Fruit fly (Drosophila melanogaster) whole organism, embryonic: ENCODE data around the gene rush.
A peak's percentile ranks its signal among the peaks of the same experiment; 100 is the strongest.

Experiments
- Abd-B ChIP-seq: fragments of 200-800 bp; sonication (Bioruptor generic); optimal IDR thresholded peaks from 2 replicates; lab custom pipeline; 2018; ENCODE audit warnings: missing biosample characterization, mild to moderate bottlenecking, missing genetic modification characterization, moderate library complexity
- Ada2b ChIP-seq: fragments of 200-800 bp; sonication (Bioruptor generic); IDR thresholded peaks from 2 replicates; pipeline ENCODE4 v1.3.6; 2022; ENCODE audit warnings: missing biosample characterization, missing genetic modification characterization
- Atf-2 ChIP-seq: fragments of 200-800 bp; sonication (Bioruptor generic); optimal IDR thresholded peaks from 2 replicates; lab custom pipeline; 2016; ENCODE audit warnings: missing biosample characterization, missing genetic modification characterization
- Atf3 ChIP-seq: fragments of 200-800 bp; sonication (Bioruptor generic); optimal IDR thresholded peaks from 3 replicates; lab custom pipeline; 2016; ENCODE audit warnings: missing biosample characterization, missing genetic modification characterization
- BtbVII ChIP-seq: fragments of 200-800 bp; sonication (Bioruptor generic); optimal IDR thresholded peaks from 3 replicates; lab custom pipeline; 2017; ENCODE audit warnings: missing biosample characterization, mild to moderate bottlenecking, missing genetic modification characterization
- CG11723 ChIP-seq: fragments of 200-800 bp; sonication (Bioruptor generic); optimal IDR thresholded peaks from 2 replicates; lab custom pipeline; 2017; ENCODE audit warnings: missing biosample characterization, mild to moderate bottlenecking, missing genetic modification characterization
- CG12155 ChIP-seq: fragments of 200-800 bp; sonication (Bioruptor generic); optimal IDR thresholded peaks from 3 replicates; lab custom pipeline; 2016; ENCODE audit warnings: missing biosample characterization, missing genetic modification characterization
- CG12236 ChIP-seq: fragments of 200-800 bp; sonication (Bioruptor generic); optimal IDR thresholded peaks from 2 replicates; lab custom pipeline; 2016; ENCODE audit warnings: missing biosample characterization, missing genetic modification characterization
- CG12942 ChIP-seq: fragments of 200-800 bp; sonication (Bioruptor generic); optimal IDR thresholded peaks from 3 replicates; lab custom pipeline; 2016; ENCODE audit warnings: missing biosample characterization, missing genetic modification characterization
- CG13287 ChIP-seq: fragments of 200-800 bp; sonication (Bioruptor generic); IDR thresholded peaks from 2 replicates; pipeline ENCODE4 v1.3.6; 2022; ENCODE audit warnings: missing biosample characterization, missing genetic modification characterization; ENCODE audit not compliant: partially characterized antibody
- CG13296 ChIP-seq: fragments of 200-800 bp; sonication (Bioruptor generic); optimal IDR thresholded peaks from 3 replicates; lab custom pipeline; 2018; ENCODE audit warnings: missing biosample characterization, mild to moderate bottlenecking, missing genetic modification characterization
- CG1529 ChIP-seq: fragments of 200-800 bp; sonication (Bioruptor generic); optimal IDR thresholded peaks from 3 replicates; lab custom pipeline; 2018; ENCODE audit warnings: missing biosample characterization, missing genetic modification characterization
- CG15601 ChIP-seq: fragments of 200-800 bp; sonication (Bioruptor generic); optimal IDR thresholded peaks from 3 replicates; lab custom pipeline; 2019; ENCODE audit warnings: missing biosample characterization, mild to moderate bottlenecking, missing genetic modification characterization, moderate library complexity
- CG16863 ChIP-seq: fragments of 200-800 bp; sonication (Bioruptor generic); optimal IDR thresholded peaks from 3 replicates; lab custom pipeline; 2016; ENCODE audit warnings: missing biosample characterization, missing genetic modification characterization
- CG17612 ChIP-seq: fragments of 200-800 bp; sonication (Bioruptor generic); IDR thresholded peaks from 2 replicates; pipeline ENCODE4 v1.3.6; 2022; ENCODE audit warnings: missing biosample characterization, missing genetic modification characterization
- CG17802 ChIP-seq: fragments of 200-800 bp; sonication (Bioruptor generic); optimal IDR thresholded peaks from 2 replicates; lab custom pipeline; 2018; ENCODE audit warnings: missing biosample characterization, mild to moderate bottlenecking, missing genetic modification characterization, moderate library complexity
- CG1792 ChIP-seq: fragments of 200-800 bp; sonication (Bioruptor generic); optimal IDR thresholded peaks from 2 replicates; lab custom pipeline; 2016; ENCODE audit warnings: missing biosample characterization, missing genetic modification characterization
- CG30431 ChIP-seq: fragments of 200-800 bp; sonication (Bioruptor generic); optimal IDR thresholded peaks from 2 replicates; lab custom pipeline; 2017; ENCODE audit warnings: missing biosample characterization, missing genetic modification characterization
- CG3838 ChIP-seq: fragments of 200-800 bp; sonication (Bioruptor generic); optimal IDR thresholded peaks from 3 replicates; lab custom pipeline; 2016; ENCODE audit warnings: missing biosample characterization, missing genetic modification characterization
- CG4328 ChIP-seq: fragments of 200-800 bp; sonication (Bioruptor generic); optimal IDR thresholded peaks from 3 replicates; lab custom pipeline; 2017; ENCODE audit warnings: missing biosample characterization, missing genetic modification reagents, missing genetic modification characterization
- CG6791 ChIP-seq: fragments of 200-800 bp; sonication (Bioruptor generic); IDR thresholded peaks from 3 replicates; pipeline ENCODE4 v1.3.6; 2022; ENCODE audit warnings: missing biosample characterization, missing genetic modification characterization; ENCODE audit not compliant: partially characterized antibody
- CG7372 ChIP-seq: fragments of 200-800 bp; sonication (Bioruptor generic); IDR thresholded peaks from 2 replicates; pipeline ENCODE4 v1.3.6; 2022; ENCODE audit warnings: missing biosample characterization, missing genetic modification characterization
- CG8281 ChIP-seq: fragments of 200-800 bp; sonication (Bioruptor generic); optimal IDR thresholded peaks from 2 replicates; lab custom pipeline; 2018; ENCODE audit warnings: missing biosample characterization, mild to moderate bottlenecking, missing genetic modification characterization, moderate library complexity
- CG8359 ChIP-seq: fragments of 200-800 bp; sonication (Bioruptor generic); optimal IDR thresholded peaks from 2 replicates; lab custom pipeline; 2017; ENCODE audit warnings: missing biosample characterization, mild to moderate bottlenecking, missing genetic modification characterization, borderline replicate concordance
- CG9727 ChIP-seq: fragments of 200-800 bp; sonication (Bioruptor generic); optimal IDR thresholded peaks from 3 replicates; lab custom pipeline; 2017; ENCODE audit warnings: missing biosample characterization, mild to moderate bottlenecking, missing genetic modification characterization
- CkIIα-i1 ChIP-seq: fragments of 200-800 bp; sonication (Bioruptor generic); IDR thresholded peaks from 2 replicates; pipeline ENCODE4 v1.3.6; 2022; ENCODE audit warnings: missing biosample characterization, missing genetic modification characterization
- Dip2 ChIP-seq: fragments of 200-800 bp; sonication (Bioruptor generic); IDR thresholded peaks from 2 replicates; pipeline ENCODE4 v1.3.6; 2022; ENCODE audit warnings: missing biosample characterization, missing genetic modification characterization
- Dip3 ChIP-seq: fragments of 200-800 bp; sonication (Bioruptor generic); optimal IDR thresholded peaks from 3 replicates; lab custom pipeline; 2016; ENCODE audit warnings: missing biosample characterization, missing genetic modification characterization
- Hr51 ChIP-seq, 2 experiments: fragments of 200-800 bp; sonication (Bioruptor generic); optimal IDR thresholded peaks; 2 replicates in 1 of 2; 3 replicates in 1 of 2; lab custom pipeline; 2016 to 2018; ENCODE audit warnings: missing biosample characterization in 2 of 2, missing genetic modification characterization in 2 of 2, mild to moderate bottlenecking in 1 of 2, moderate library complexity in 1 of 2
- MESR4 ChIP-seq: fragments of 200-800 bp; sonication (Bioruptor generic); optimal IDR thresholded peaks from 2 replicates; lab custom pipeline; 2018; ENCODE audit warnings: missing biosample characterization, mild to moderate bottlenecking, missing genetic modification characterization, moderate library complexity
- NC2β ChIP-seq: fragments of 200-800 bp; sonication (Bioruptor generic); optimal IDR thresholded peaks from 2 replicates; lab custom pipeline; 2016; ENCODE audit warnings: missing biosample characterization, missing genetic modification characterization
- Side ChIP-seq: fragments of 200-800 bp; sonication (Bioruptor generic); optimal IDR thresholded peaks from 2 replicates; lab custom pipeline; 2016; ENCODE audit warnings: missing biosample characterization, missing genetic modification characterization
- ab ChIP-seq: fragments of 200-800 bp; sonication (Bioruptor generic); optimal IDR thresholded peaks from 2 replicates; lab custom pipeline; 2016; ENCODE audit warnings: missing biosample characterization, missing genetic modification characterization
- bigmax ChIP-seq: fragments of 200-800 bp; sonication (Bioruptor generic); optimal IDR thresholded peaks from 2 replicates; lab custom pipeline; 2018; ENCODE audit warnings: missing biosample characterization, mild to moderate bottlenecking, missing genetic modification characterization
- corto ChIP-seq: fragments of 200-800 bp; sonication (Bioruptor generic); optimal IDR thresholded peaks from 2 replicates; lab custom pipeline; 2016; ENCODE audit warnings: missing biosample characterization, mild to moderate bottlenecking, missing genetic modification characterization, moderate library complexity
- fd102C ChIP-seq: fragments of 200-800 bp; sonication (Bioruptor generic); optimal IDR thresholded peaks from 2 replicates; lab custom pipeline; 2018; ENCODE audit warnings: missing biosample characterization, mild to moderate bottlenecking, missing genetic modification characterization, moderate library complexity
- ftz-f1 ChIP-seq: fragments of 200-800 bp; sonication (Bioruptor generic); optimal IDR thresholded peaks from 2 replicates; lab custom pipeline; 2016; ENCODE audit warnings: missing biosample characterization, missing genetic modification characterization
- gcm2 ChIP-seq: fragments of 200-800 bp; sonication (Bioruptor generic); optimal IDR thresholded peaks from 2 replicates; lab custom pipeline; 2016; ENCODE audit warnings: missing biosample characterization, missing genetic modification characterization
- gt ChIP-seq: fragments of 200-800 bp; sonication (Bioruptor generic); IDR thresholded peaks from 2 replicates; pipeline ENCODE4 v1.3.6; 2022; ENCODE audit warnings: missing biosample characterization, missing genetic modification characterization
- kah ChIP-seq: fragments of 200-800 bp; sonication (Bioruptor generic); optimal IDR thresholded peaks from 2 replicates; lab custom pipeline; 2018; ENCODE audit warnings: missing biosample characterization, mild to moderate bottlenecking, missing genetic modification characterization
- nerfin-1 ChIP-seq: fragments of 200-800 bp; sonication (Bioruptor generic); optimal IDR thresholded peaks from 3 replicates; lab custom pipeline; 2019; ENCODE audit warnings: missing biosample characterization, mild to moderate bottlenecking, missing genetic modification characterization, moderate library complexity
- pho ChIP-seq: fragments of 200-800 bp; sonication (Bioruptor generic); optimal IDR thresholded peaks from 2 replicates; lab custom pipeline; 2016; ENCODE audit warnings: missing biosample characterization, missing genetic modification characterization
- pnt ChIP-seq: fragments of 200-800 bp; sonication (Bioruptor generic); optimal IDR thresholded peaks from 3 replicates; lab custom pipeline; 2016; ENCODE audit warnings: missing biosample characterization, missing genetic modification characterization
- pum ChIP-seq: fragments of 200-800 bp; sonication (Bioruptor generic); optimal IDR thresholded peaks from 2 replicates; lab custom pipeline; 2016; ENCODE audit warnings: missing biosample characterization, missing genetic modification characterization
- row ChIP-seq: fragments of 200-800 bp; sonication (Bioruptor generic); IDR thresholded peaks from 3 replicates; pipeline ENCODE4 v1.3.6; 2022; ENCODE audit warnings: missing biosample characterization, missing genetic modification characterization
- schlank ChIP-seq: fragments of 200-800 bp; sonication (Bioruptor generic); optimal IDR thresholded peaks from 2 replicates; lab custom pipeline; 2018; ENCODE audit warnings: missing biosample characterization, mild to moderate bottlenecking, missing genetic modification characterization
- sens ChIP-seq: fragments of 200-800 bp; sonication (Bioruptor generic); peaks from one replicate; lab custom pipeline; 2016; ENCODE audit warnings: missing biosample characterization, missing genetic modification characterization
- sim ChIP-seq: fragments of 200-800 bp; sonication (Bioruptor generic); IDR thresholded peaks from 2 replicates; pipeline ENCODE4 v1.3.6; 2022; ENCODE audit warnings: missing biosample characterization, missing genetic modification characterization
- wek ChIP-seq: fragments of 200-800 bp; sonication (Bioruptor generic); optimal IDR thresholded peaks from 3 replicates; lab custom pipeline; 2018; ENCODE audit warnings: missing biosample characterization, mild to moderate bottlenecking, missing genetic modification characterization, moderate library complexity
- z ChIP-seq: fragments of 200-800 bp; sonication (Bioruptor generic); IDR thresholded peaks from 3 replicates; pipeline ENCODE4 v1.3.6; 2022; ENCODE audit warnings: missing biosample characterization, missing genetic modification characterization

The rush gene

DNA sequence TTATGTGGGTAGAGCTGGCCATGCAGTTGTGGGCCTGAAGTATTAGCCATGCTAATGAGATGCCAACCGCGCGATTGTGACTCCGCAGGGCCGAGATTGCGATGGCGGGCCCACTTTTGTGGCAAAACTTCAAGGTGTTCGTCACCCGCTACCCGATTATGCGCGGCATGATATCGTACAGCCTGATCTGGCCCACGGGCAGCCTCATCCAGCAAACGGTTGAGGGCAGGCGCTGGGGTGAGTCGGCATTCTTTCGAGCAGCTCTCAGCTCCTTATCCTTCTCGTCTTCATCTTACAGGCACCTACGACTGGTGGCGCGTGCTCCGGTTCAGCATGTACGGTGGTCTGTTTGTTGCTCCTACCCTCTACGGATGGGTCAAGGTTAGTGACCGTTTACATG, 8.6 kb upstream of the rush start, which contains the start of gene CG32808:
TSS of gene CG32808 (minus strand) at position 101 of the 400 bp plus-strand sequence.
- TF ChIP-seq CG12942 (GFP tag; lab: Kevin White, UChicago) (no peak), sens (GFP tag; lab: Kevin White, UChicago) (no peak), CG30431 (GFP tag; lab: Kevin White, UChicago) (no peak), CG8281 (tag; lab: Kevin White, UChicago) (no peak), Atf3 (GFP tag; lab: Kevin White, UChicago) (no peak), CG13287 (GFP tag; lab: Robert Waterston, UW) (no peak), MESR4 (GFP tag; lab: Kevin White, UChicago) (no peak), ab (GFP tag; lab: Kevin White, UChicago) (no peak), CG17802 (no peak), CG15601 (tag; lab: Kevin White, UChicago) (no peak)

DNA sequence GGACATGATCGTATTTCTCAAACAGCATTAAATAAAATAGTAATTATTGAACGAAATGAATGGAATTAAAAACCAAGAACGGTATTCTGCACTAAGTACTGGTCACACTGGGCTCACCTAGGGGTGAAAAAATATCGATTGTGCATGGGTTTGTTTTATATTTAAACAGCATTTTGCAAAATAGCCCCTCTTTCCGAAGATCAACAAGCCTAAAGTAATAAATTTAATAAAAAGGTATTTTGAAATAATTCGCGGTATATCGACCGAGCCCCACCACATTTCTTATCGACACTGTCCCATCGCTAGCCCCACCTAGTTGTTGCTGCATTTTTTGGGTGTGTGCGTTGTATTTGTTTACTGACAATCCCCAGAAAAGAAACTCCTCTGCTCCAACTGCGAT, 7.8 kb upstream of the rush start, which contains the start of gene pck:
TSS of gene pck (plus strand) at position 105 of the 400 bp plus-strand sequence.
- TF ChIP-seq CkIIα-i1 (no peak), Side (GFP tag; lab: Kevin White, UChicago) (peak; percentile 77), CG12236 (peak; percentile 45), CG12155 (GFP tag; lab: Kevin White, UChicago) (peak; percentile 69), Ada2b (GFP tag; lab: Robert Waterston, UW) (peak; percentile 43; the same call in 1 of the 2 replicates), CG1529 (GFP tag; lab: Kevin White, UChicago) (no peak), Atf-2 (GFP tag; lab: Kevin White, UChicago) (peak; percentile 4), CG16863 (GFP tag; lab: Kevin White, UChicago) (peak; percentile 69), pho (GFP tag; lab: Kevin White, UChicago) (peak; percentile 68), ftz-f1 (GFP tag; lab: Kevin White, UChicago) (no peak), gcm2 (GFP tag; lab: Kevin White, UChicago) (peak; percentile 36), CG11723 (GFP tag; lab: Kevin White, UChicago) (no peak), Abd-B (GFP tag; lab: Kevin White, UChicago) (peak; percentile 38), NC2β (GFP tag; lab: Kevin White, UChicago) (peak; percentile 71), CG8359 (GFP tag; lab: Kevin White, UChicago) (no peak), corto (GFP tag; lab: Kevin White, UChicago) (no peak), sim (GFP tag; lab: Robert Waterston, UW) (no peak), CG6791 (GFP tag; lab: Robert Waterston, UW) (peak; percentile 53; the same call in 1 of the 3 replicates), Dip3 (peak; percentile 63), BtbVII (GFP tag; lab: Kevin White, UChicago) (no peak), Dip2 (GFP tag; lab: Robert Waterston, UW) (no peak), gt (no peak), CG7372 (GFP tag; lab: Robert Waterston, UW) (0 out of 2 replicates have a peak, but pooled peaks have one; percentile 43), CG3838 (GFP tag; lab: Kevin White, UChicago) (no peak), kah (no peak), pum (peak; percentile 65), Hr51 (GFP tag; optimal IDR thresholded peaks at IDR 0.05; lab: Kevin White, UChicago) (peak; percentile 56 to 67), nerfin-1 (tag; lab: Kevin White, UChicago) (peak; percentile 33), fd102C (GFP tag; lab: Kevin White, UChicago) (no peak), CG1792 (GFP tag; lab: Kevin White, UChicago) (peak; percentile 36), schlank (tag; lab: Kevin White, UChicago) (no peak), bigmax (no peak), CG17612 (GFP tag; lab: Robert Waterston, UW) (no peak), CG4328 (GFP tag; lab: Kevin White, UChicago) (no peak), CG9727 (GFP tag; lab: Kevin White, UChicago) (peak; percentile 69), z (GFP tag; lab: Robert Waterston, UW) (no peak), row (GFP tag; lab: Robert Waterston, UW) (peak; percentile 74), wek (GFP tag; lab: Kevin White, UChicago) (peak; percentile 18), pnt (GFP tag; lab: Kevin White, UChicago) (peak; percentile 60), CG13296 (peak; percentile 25)
